Worm (Caenorhabditis elegans) whole organism, L1 larva: ENCODE results near the gene R12B2.6.

Experiments
- C04F5.9 ChIP-seq: sonication (generic microtip); optimal IDR thresholded peaks from 2 replicates; lab custom pipeline; 2016; ENCODE audit warnings: missing genetic modification characterization, missing compliant biosample characterization
- C16A3.4 ChIP-seq: fragments of 150-350 bp; optimal IDR thresholded peaks from 2 replicates; lab custom pipeline; 2014; ENCODE audit warnings: missing biosample characterization, missing genetic modification characterization
- F16B12.6 ChIP-seq: fragments of 150-350 bp; optimal IDR thresholded peaks from 2 replicates; lab custom pipeline; 2014; ENCODE audit warnings: missing biosample characterization, missing genetic modification characterization
- aha-1 ChIP-seq: fragments of 150-350 bp; optimal IDR thresholded peaks from 2 replicates; lab custom pipeline; 2014; ENCODE audit warnings: missing biosample characterization, missing genetic modification characterization
- aly-2 ChIP-seq: fragments of 150-350 bp; optimal IDR thresholded peaks from 2 replicates; lab custom pipeline; 2014; ENCODE audit warnings: missing biosample characterization, missing genetic modification characterization
- blmp-1 ChIP-seq: fragments of 150-350 bp; optimal IDR thresholded peaks from 2 replicates; lab custom pipeline; 2014; ENCODE audit warnings: missing biosample characterization, missing genetic modification characterization
- ceh-63 ChIP-seq: fragments of 200-800 bp; sonication (Bioruptor generic); optimal IDR thresholded peaks from 2 replicates; lab custom pipeline; 2018; ENCODE audit warnings: mild to moderate bottlenecking, missing genetic modification characterization, missing compliant biosample characterization
- ceh-8 ChIP-seq: fragments of 200-800 bp; sonication (Bioruptor generic); optimal IDR thresholded peaks from 2 replicates; lab custom pipeline; 2018; ENCODE audit warnings: mild to moderate bottlenecking, missing genetic modification characterization, moderate library complexity, missing compliant biosample characterization
- ceh-82 ChIP-seq, 3 experiments: fragments of 150-350 bp in 1 of 3; sonication (generic microtip) in 2 of 3; optimal IDR thresholded peaks; 2 replicates each; lab custom pipeline; 2014 to 2017; ENCODE audit warnings: missing biosample characterization in 3 of 3, missing genetic modification characterization in 3 of 3
- ceh-90 ChIP-seq: sonication (generic microtip); optimal IDR thresholded peaks from 2 replicates; lab custom pipeline; 2016; ENCODE audit warnings: missing genetic modification characterization, missing compliant biosample characterization
- dpl-1 ChIP-seq, 3 experiments: fragments of 150-350 bp in 2 of 3; sonication (generic microtip) in 1 of 3; optimal IDR thresholded peaks; 2 replicates each; lab custom pipeline; 2014 to 2017; ENCODE audit warnings: missing biosample characterization in 3 of 3, missing genetic modification characterization in 3 of 3, missing genetic modification reagents in 3 of 3
- efl-1 ChIP-seq, 4 experiments: fragments of 150-350 bp; optimal IDR thresholded peaks in 3 of 4; peaks in 1 of 4; 1 replicate in 1 of 4; 2 replicates in 3 of 4; lab custom pipeline; 2014; ENCODE audit warnings: missing biosample characterization in 2 of 4, missing genetic modification characterization in 2 of 4, missing genetic modification reagents in 2 of 4
- egl-13 ChIP-seq: sonication (generic microtip); optimal IDR thresholded peaks from 2 replicates; lab custom pipeline; 2016; ENCODE audit warnings: missing genotype, missing genetic modification reagents, missing genetic modification characterization, missing compliant biosample characterization
- egl-27 ChIP-seq, 2 experiments: fragments of 150-350 bp in 1 of 2; sonication (generic microtip); optimal IDR thresholded peaks; 3 replicates each; lab custom pipeline; 2017 to 2018; ENCODE audit warnings: missing biosample characterization in 2 of 2, missing genetic modification characterization in 2 of 2, missing genetic modification reagents in 2 of 2
- elt-2 ChIP-seq: sonication (generic microtip); optimal IDR thresholded peaks from 2 replicates; lab custom pipeline; 2016; ENCODE audit warnings: missing genetic modification characterization, mild to moderate bottlenecking, inconsistent platforms, missing compliant biosample characterization, missing genetic modification reagents
- fkh-10 ChIP-seq: sonication (generic microtip); optimal IDR thresholded peaks from 2 replicates; lab custom pipeline; 2017; ENCODE audit warnings: missing biosample characterization, missing genetic modification reagents, missing genetic modification characterization
- fkh-4 ChIP-seq: sonication (generic microtip); optimal IDR thresholded peaks from 2 replicates; lab custom pipeline; 2016; ENCODE audit warnings: missing compliant biosample characterization, missing genetic modification characterization, borderline replicate concordance
- fkh-8 ChIP-seq: sonication (generic microtip); optimal IDR thresholded peaks from 2 replicates; lab custom pipeline; 2016; ENCODE audit warnings: mild to moderate bottlenecking, missing genetic modification characterization, missing compliant biosample characterization
- fos-1 ChIP-seq: fragments of 150-350 bp; optimal IDR thresholded peaks from 2 replicates; lab custom pipeline; 2014; ENCODE audit warnings: missing biosample characterization, missing genetic modification characterization
- hlh-17 ChIP-seq: fragments of 200-800 bp; sonication (Bioruptor generic); optimal IDR thresholded peaks from 2 replicates; lab custom pipeline; 2018; ENCODE audit warnings: missing genetic modification characterization, mild to moderate bottlenecking, missing compliant biosample characterization, moderate library complexity, borderline replicate concordance
- isw-1 ChIP-seq: fragments of 200-800 bp; sonication (Bioruptor generic); IDR thresholded peaks from 2 replicates; pipeline ENCODE4 v1.3.6; 2022; ENCODE audit warnings: missing genetic modification characterization, missing compliant biosample characterization
- lin-14 ChIP-seq: fragments of 200-800 bp; sonication (Bioruptor generic); optimal IDR thresholded peaks from 2 replicates; lab custom pipeline; 2018; ENCODE audit warnings: mild to moderate bottlenecking, missing genetic modification characterization, moderate library complexity, missing compliant biosample characterization
- lin-39 ChIP-seq: fragments of 150-350 bp; optimal IDR thresholded peaks from 2 replicates; lab custom pipeline; 2014; ENCODE audit warnings: missing biosample characterization, missing genetic modification reagents, missing genetic modification characterization
- lir-3 ChIP-seq: sonication (generic microtip); optimal IDR thresholded peaks from 2 replicates; lab custom pipeline; 2016; ENCODE audit warnings: mild to moderate bottlenecking, missing genetic modification characterization, moderate library complexity, missing compliant biosample characterization; ENCODE audit not compliant: poor library complexity
- lsy-2 ChIP-seq, 2 experiments: fragments of 150-350 bp; optimal IDR thresholded peaks; 2 replicates each; lab custom pipeline; 2014; ENCODE audit warnings: missing biosample characterization in 2 of 2, missing genetic modification characterization in 2 of 2
- mep-1 ChIP-seq: fragments of 150-350 bp; optimal IDR thresholded peaks from 2 replicates; lab custom pipeline; 2014; ENCODE audit warnings: missing biosample characterization, missing genetic modification characterization
- nhr-11 ChIP-seq: fragments of 150-350 bp; optimal IDR thresholded peaks from 2 replicates; lab custom pipeline; 2014; ENCODE audit warnings: missing biosample characterization, missing genetic modification characterization
- nhr-20 ChIP-seq: sonication (generic microtip); optimal IDR thresholded peaks from 2 replicates; lab custom pipeline; 2016; ENCODE audit warnings: mild to moderate bottlenecking, missing genetic modification characterization, missing compliant biosample characterization
- nhr-76 ChIP-seq: sonication (generic microtip); optimal IDR thresholded peaks from 2 replicates; lab custom pipeline; 2017; ENCODE audit warnings: missing biosample characterization, missing genetic modification characterization
- nhr-77 ChIP-seq: fragments of 150-350 bp; optimal IDR thresholded peaks from 2 replicates; lab custom pipeline; 2014; ENCODE audit warnings: missing biosample characterization, missing genetic modification characterization
- nhr-84 ChIP-seq: sonication (generic microtip); optimal IDR thresholded peaks from 2 replicates; lab custom pipeline; 2017; ENCODE audit warnings: missing biosample characterization, missing genetic modification characterization
- nhr-85 ChIP-seq: sonication (generic microtip); peaks from one replicate; lab custom pipeline; 2016; ENCODE audit warnings: missing genetic modification characterization, inconsistent platforms, missing compliant biosample characterization
- rnt-1 ChIP-seq: sonication (generic microtip); optimal IDR thresholded peaks from 2 replicates; lab custom pipeline; 2016; ENCODE audit warnings: mild to moderate bottlenecking, missing genetic modification characterization, moderate library complexity, missing compliant biosample characterization
- skn-1 ChIP-seq: fragments of 150-350 bp; optimal IDR thresholded peaks from 2 replicates; lab custom pipeline; 2014; ENCODE audit warnings: missing biosample characterization, missing genetic modification characterization
- snpc-4 ChIP-seq: fragments of 150-350 bp; optimal IDR thresholded peaks from 2 replicates; lab custom pipeline; 2014; ENCODE audit warnings: missing biosample characterization, missing genetic modification characterization
- sox-4 ChIP-seq: sonication (generic microtip); optimal IDR thresholded peaks from 2 replicates; lab custom pipeline; 2016; ENCODE audit warnings: missing genetic modification characterization, missing compliant biosample characterization
- sup-37 ChIP-seq: fragments of 200-800 bp; sonication (Bioruptor generic); optimal IDR thresholded peaks from 2 replicates; lab custom pipeline; 2018; ENCODE audit warnings: mild to moderate bottlenecking, missing genetic modification characterization, missing compliant biosample characterization
- tbx-2 ChIP-seq: sonication (generic microtip); optimal IDR thresholded peaks from 2 replicates; lab custom pipeline; 2016; ENCODE audit warnings: missing genetic modification characterization, missing compliant biosample characterization
- unc-86 ChIP-seq: sonication (generic microtip); optimal IDR thresholded peaks from 2 replicates; lab custom pipeline; 2016; ENCODE audit warnings: missing genetic modification characterization, missing compliant biosample characterization
- vab-15 ChIP-seq: sonication (generic microtip); optimal IDR thresholded peaks from 2 replicates; lab custom pipeline; 2017; ENCODE audit warnings: missing genotype, mild to moderate bottlenecking, missing genetic modification characterization, missing compliant biosample characterization
- xbp-1 ChIP-seq: sonication (generic microtip); optimal IDR thresholded peaks from 2 replicates; lab custom pipeline; 2016; ENCODE audit warnings: missing genetic modification characterization, missing compliant biosample characterization
- zag-1 ChIP-seq: fragments of 150-350 bp; optimal IDR thresholded peaks from 2 replicates; lab custom pipeline; 2014; ENCODE audit warnings: missing biosample characterization, missing genetic modification characterization
- zip-4 ChIP-seq: fragments of 200-800 bp; sonication (Bioruptor generic); optimal IDR thresholded peaks from 2 replicates; lab custom pipeline; 2018; ENCODE audit warnings: mild to moderate bottlenecking, missing genetic modification characterization, moderate library complexity, missing compliant biosample characterization
- ztf-11 ChIP-seq, 2 experiments: sonication (generic microtip); optimal IDR thresholded peaks; 2 replicates each; lab custom pipeline; 2016 to 2017; ENCODE audit warnings: missing genetic modification characterization in 2 of 2, missing biosample characterization in 1 of 2, missing compliant biosample characterization in 1 of 2

Gene R12B2.6

DNA sequence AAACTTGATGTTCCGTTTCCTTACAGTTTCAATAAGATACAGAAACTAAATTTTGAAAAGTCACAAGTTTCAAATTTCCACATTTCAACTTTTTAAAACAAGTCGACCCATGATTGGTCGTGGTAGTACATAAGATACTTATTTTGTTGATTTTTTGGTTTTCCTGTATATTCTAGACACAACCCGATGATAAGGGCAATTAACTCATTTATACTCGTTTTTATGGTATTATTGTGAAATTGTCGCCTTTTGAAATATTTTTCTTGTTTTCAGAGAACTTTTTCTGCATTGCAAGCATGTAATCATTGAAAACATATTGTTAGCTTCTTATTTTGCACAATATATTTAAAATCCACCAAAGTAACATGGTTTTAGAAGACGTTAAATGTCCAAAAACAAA is 22.0 kb downstream of the R12B2.6 start:
- TF ChIP-seq efl-1 (optimal IDR thresholded peaks at IDR 0.05; lab: Kevin White, UChicago) (no peak), efl-1 (GFP tag; optimal IDR thresholded peaks at IDR 0.05 in 1 of 2; lab: Kevin White, UChicago) (no peak), ceh-8 (GFP tag; lab: Kevin White, UChicago) (no peak), fkh-10 (GFP tag; lab: Kevin White, UChicago) (no peak), nhr-84 (tag; lab: Kevin White, UChicago) (no peak), nhr-77 (tag; lab: Kevin White, UChicago) (no peak), unc-86 (tag; lab: Kevin White, UChicago) (no peak)

DNA sequence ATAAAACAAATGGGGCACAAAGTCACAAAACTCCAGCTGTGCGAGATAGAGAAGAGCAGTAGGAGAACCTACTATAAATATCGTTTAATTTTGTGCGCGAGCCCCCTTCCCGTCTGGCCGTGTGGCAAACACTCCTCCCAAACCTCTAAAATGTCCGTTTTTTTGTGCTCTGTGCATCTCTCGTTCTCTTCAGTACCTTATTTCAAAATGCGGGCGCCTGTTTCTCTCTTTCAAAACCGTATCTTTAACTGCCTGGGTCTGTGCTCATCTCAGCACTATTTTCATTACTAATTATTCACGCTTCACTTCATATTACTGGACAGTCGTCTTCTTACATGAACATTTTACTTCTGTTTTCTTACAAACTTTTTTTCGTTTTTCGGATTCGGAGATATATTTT is 23.9 kb downstream of the R12B2.6 start:
- TF ChIP-seq mep-1 (tag; lab: Kevin White, UChicago) (no peak), lin-14 (GFP tag; lab: Kevin White, UChicago) (peak; percentile 14), nhr-85 (peak; percentile 14)

DNA sequence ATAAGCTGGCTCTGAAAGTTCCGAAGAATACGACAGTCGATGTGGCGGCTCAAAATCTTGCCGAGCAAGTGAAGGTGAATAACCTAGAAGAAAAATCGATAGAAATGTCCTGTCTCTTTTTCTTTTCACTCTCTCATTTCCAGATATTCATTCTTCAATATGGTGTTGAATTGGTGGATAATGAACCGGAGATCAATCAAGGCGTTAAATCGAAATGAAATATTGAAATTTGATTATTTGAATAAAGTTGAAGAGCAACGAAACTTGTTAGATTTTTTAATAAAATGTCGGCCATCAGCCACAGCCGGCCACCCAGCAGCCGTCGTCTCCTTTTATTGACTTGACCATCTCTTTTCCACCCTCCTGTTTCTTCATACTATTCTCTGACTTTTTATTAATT is 27.2 kb downstream of the R12B2.6 start, which contains the start of gene R12B2.2:
Gene R12B2.2 (plus strand): TSS at position 301 of the 400 bp plus-strand sequence.
- TF ChIP-seq xbp-1 (tag; lab: Kevin White, UChicago) = no peak
- TF ChIP-seq vab-15 (tag; lab: Kevin White, UChicago) = no peak
- no peak for TF ChIP-seq ceh-8 (GFP tag; lab: Kevin White, UChicago)
- no peak for TF ChIP-seq C16A3.4
- TF ChIP-seq nhr-84 (tag; lab: Kevin White, UChicago) = no peak

DNA sequence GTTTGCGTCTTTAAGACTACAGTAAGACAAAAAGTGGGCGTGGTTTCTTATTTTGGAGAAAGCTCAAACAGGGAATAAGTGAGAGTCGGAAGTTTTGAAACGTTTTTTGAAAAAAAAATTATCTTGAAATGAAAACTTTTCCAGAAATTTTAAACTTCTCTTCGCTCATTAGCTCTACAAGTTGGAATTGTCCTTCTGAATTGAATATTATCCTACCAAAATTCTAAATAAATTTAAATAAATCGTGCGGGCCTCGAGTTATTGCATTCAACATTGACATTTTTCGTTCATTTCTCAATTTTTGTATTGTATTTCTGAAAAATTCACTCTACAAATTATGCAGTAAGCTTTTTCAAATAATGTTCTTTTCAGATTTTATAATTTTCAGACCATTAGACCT is 28.7 kb downstream of the R12B2.6 start, which contains the start of gene R12B2.3:
Gene R12B2.3 (plus strand): TSS at position 301 of the 400 bp plus-strand sequence.
- TF ChIP-seq ceh-63 (GFP tag; lab: Kevin White, UChicago) (no peak), sup-37 (GFP tag; lab: Kevin White, UChicago) (no peak), nhr-20 (no peak), ztf-11 (tag; optimal IDR thresholded peaks at IDR 0.05; lab: Kevin White, UChicago) (no peak), lin-39 (tag; lab: Kevin White, UChicago) (no peak), elt-2 (tag; lab: Kevin White, UChicago) (no peak), sox-4 (tag; lab: Kevin White, UChicago) (no peak), nhr-11 (tag; lab: Kevin White, UChicago) (no peak), mep-1 (tag; lab: Kevin White, UChicago) (no peak), C16A3.4 (no peak), fos-1 (tag; lab: Kevin White, UChicago) (no peak), zip-4 (GFP tag; lab: Kevin White, UChicago) (no peak), C04F5.9 (tag; lab: Kevin White, UChicago) (no peak), zag-1 (no peak), fkh-4 (tag; lab: Kevin White, UChicago) (no peak), isw-1 (no peak), nhr-76 (tag; lab: Kevin White, UChicago) (no peak), F16B12.6 (no peak), aly-2 (tag; lab: Kevin White, UChicago) (no peak)
- TF ChIP-seq, all 84 proteins: peak for 0

DNA sequence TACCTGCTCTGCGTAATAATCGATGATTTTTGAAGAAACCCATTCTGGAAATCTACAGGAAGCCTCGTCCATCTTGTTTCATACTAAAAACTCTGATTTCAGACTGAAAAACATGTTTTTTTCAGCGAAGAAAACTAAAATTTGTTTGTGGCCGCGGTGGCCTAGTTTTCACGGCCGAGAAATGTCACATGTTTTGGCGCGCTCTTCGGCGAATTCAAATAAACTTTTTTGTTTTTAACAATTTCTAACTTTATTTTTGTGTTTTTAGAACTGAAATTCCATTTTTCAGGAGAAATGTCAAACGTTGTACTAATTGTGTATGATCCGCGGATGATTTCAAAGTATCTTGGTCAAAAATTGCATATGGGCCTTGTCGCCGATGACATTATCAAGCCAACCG is 31.0 kb downstream of the R12B2.6 start, which contains the start of the genes polq-1 and him-10:
Gene polq-1 (minus strand): TSS at position 190 of the 400 bp plus-strand sequence.
Gene him-10 (plus strand): TSS at position 290 of the 400 bp plus-strand sequence.
- TF ChIP-seq dpl-1 (GFP tag; optimal IDR thresholded peaks at IDR 0.05; lab: Kevin White, UChicago) = peak; percentile 72 to 86 (median 80)
- peak; percentile 6 for TF ChIP-seq snpc-4
- peak; percentile 18 for TF ChIP-seq lir-3 (tag; lab: Kevin White, UChicago)
- no peak for TF ChIP-seq aha-1 (tag; lab: Kevin White, UChicago)
- peak; percentile 35 for TF ChIP-seq lin-14 (GFP tag; lab: Kevin White, UChicago)
- peak; percentile 40 for TF ChIP-seq nhr-85
- TF ChIP-seq ceh-90 (tag; lab: Kevin White, UChicago) = peak; percentile 59
- peak; percentile 80 for TF ChIP-seq rnt-1 (tag; lab: Kevin White, UChicago)
- TF ChIP-seq nhr-77 (tag; lab: Kevin White, UChicago) = no peak
- TF ChIP-seq hlh-17 (GFP tag; lab: Kevin White, UChicago) = no peak
- TF ChIP-seq skn-1 (tag; lab: Kevin White, UChicago) = peak; percentile 29
- TF ChIP-seq fkh-8 = peak; percentile 1
- TF ChIP-seq ztf-11 (tag; optimal IDR thresholded peaks at IDR 0.05; lab: Kevin White, UChicago) = peak in 1 of 2 experiments; percentile 1
- TF ChIP-seq tbx-2 (tag; lab: Kevin White, UChicago) = peak; percentile 5
- TF ChIP-seq egl-27 (tag; optimal IDR thresholded peaks at IDR 0.05; lab: Kevin White, UChicago) = no peak
- TF ChIP-seq mep-1 (tag; lab: Kevin White, UChicago) = peak; percentile 48
- no peak for TF ChIP-seq egl-13 (tag; lab: Kevin White, UChicago)
- TF ChIP-seq ceh-82 (tag; optimal IDR thresholded peaks at IDR 0.05; lab: Kevin White, UChicago) = peak in 1 of 3 experiments; percentile 14
- TF ChIP-seq efl-1 (optimal IDR thresholded peaks at IDR 0.05; lab: Kevin White, UChicago) = peak; percentile 53 to 79
- peak; percentile 87 to 98 for TF ChIP-seq efl-1 (GFP tag; optimal IDR thresholded peaks at IDR 0.05 in 1 of 2; lab: Kevin White, UChicago)
- TF ChIP-seq blmp-1 (tag; lab: Kevin White, UChicago) = peak; percentile 16
- TF ChIP-seq lsy-2 (tag; optimal IDR thresholded peaks at IDR 0.05; lab: Kevin White, UChicago) = peak in 1 of 2 experiments; percentile 51
